Fruit fly (Drosophila melanogaster): ENCODE data around the gene dl.

Gene dl

DNA sequence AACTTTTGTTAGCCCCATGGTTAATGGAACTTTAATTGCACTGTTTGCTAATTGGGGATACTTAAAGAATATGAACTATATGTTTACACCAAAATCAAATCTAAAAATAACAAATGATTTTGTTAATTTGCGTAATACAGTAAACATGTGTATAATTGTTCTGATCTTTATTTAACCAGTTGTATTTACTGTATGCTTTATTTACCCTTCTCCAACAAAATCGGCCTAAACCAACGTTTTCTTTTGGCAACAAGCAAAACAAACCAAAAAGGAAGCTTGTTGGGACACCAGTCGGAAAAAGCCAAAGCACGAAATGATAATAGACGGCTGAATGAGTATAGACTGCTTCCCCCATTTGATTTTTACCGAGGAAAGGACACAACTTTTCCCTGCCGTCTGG, 20.5 kb upstream of the dl start (continued):
- peak; percentile 24 for TF ChIP-seq CG15696 (tag; optimal IDR thresholded peaks at IDR 0.05)
- no peak for TF ChIP-seq CG9437 (GFP tag; optimal IDR thresholded peaks at IDR 0.05)
- peak; percentile 66 for TF ChIP-seq sug (tag; optimal IDR thresholded peaks at IDR 0.05)
- peak; percentile 62 for TF ChIP-seq HmgZ (tag; optimal IDR thresholded peaks at IDR 0.05)
- no peak for TF ChIP-seq vvl (GFP tag; IDR thresholded peaks at IDR 0.05)
- TF ChIP-seq odd (GFP tag; optimal IDR thresholded peaks at IDR 0.05), result no peak
- peak; percentile 75 for TF ChIP-seq Bteb2 (GFP tag; optimal IDR thresholded peaks at IDR 0.05)
- TF ChIP-seq CG4360 (GFP tag; IDR thresholded peaks at IDR 0.05), result no peak
- TF ChIP-seq rib (GFP tag; IDR thresholded peaks at IDR 0.05), result peak; percentile 87
- TF ChIP-seq CG16779 (GFP tag; IDR thresholded peaks at IDR 0.05), result no peak
- TF ChIP-seq B-H2 (GFP tag; optimal IDR thresholded peaks at IDR 0.05), result peak; percentile 89
- peak; percentile 86 for TF ChIP-seq CG15514 (GFP tag; optimal IDR thresholded peaks at IDR 0.05)
- TF ChIP-seq dpn (GFP tag; optimal IDR thresholded peaks at IDR 0.05), result peak in 1 of 2 experiments; percentile 80
- peak; percentile 57 for TF ChIP-seq CG34376 (GFP tag; optimal IDR thresholded peaks at IDR 0.05)
- no peak for TF ChIP-seq Bgb (GFP tag; IDR thresholded peaks at IDR 0.05; ENCODE audit: partially characterized antibody)
- TF ChIP-seq CG2120 (GFP tag; optimal IDR thresholded peaks at IDR 0.05), result peak; percentile 83
- no peak for TF ChIP-seq Trl (optimal IDR thresholded peaks at IDR 0.05)
- peak; percentile 74 for TF ChIP-seq Trl (GFP tag; optimal IDR thresholded peaks at IDR 0.05)
- TF ChIP-seq bcd (GFP tag; optimal IDR thresholded peaks at IDR 0.05), result peak; percentile 55
- peak in 1 of 2 experiments; percentile 27 for TF ChIP-seq chif (GFP tag; optimal IDR thresholded peaks at IDR 0.05)
- peak; percentile 66 for TF ChIP-seq eyg (GFP tag; optimal IDR thresholded peaks at IDR 0.05)
- no peak for TF ChIP-seq CG12236 (GFP tag; optimal IDR thresholded peaks at IDR 0.05)
- peak in 1 of 2 experiments; percentile 6 for TF ChIP-seq insv (GFP tag; optimal IDR thresholded peaks at IDR 0.05)
- TF ChIP-seq CG13287 (GFP tag; IDR thresholded peaks at IDR 0.05; ENCODE audit: partially characterized antibody), result no peak
- no peak for TF ChIP-seq psq (GFP tag; optimal IDR thresholded peaks at IDR 0.05)
- peak; percentile 73 for TF ChIP-seq CG6683 (GFP tag; optimal IDR thresholded peaks at IDR 0.05)
- peak; percentile 83; the same call in 2 of the 3 replicates for TF ChIP-seq Dbx (GFP tag; IDR thresholded peaks at IDR 0.05)
- TF ChIP-seq her (GFP tag; optimal IDR thresholded peaks at IDR 0.05), result peak; percentile 49
- TF ChIP-seq D (optimal IDR thresholded peaks at IDR 0.05), result no peak
- TF ChIP-seq D (GFP tag; optimal IDR thresholded peaks at IDR 0.05), result no peak
- no peak for TF ChIP-seq row (GFP tag; IDR thresholded peaks at IDR 0.05)
- TF ChIP-seq unpg (GFP tag; optimal IDR thresholded peaks at IDR 0.05), result peak; percentile 54
- no peak for TF ChIP-seq Elba2 (GFP tag; optimal IDR thresholded peaks at IDR 0.05)
- TF ChIP-seq MBD-R2 (GFP tag; IDR thresholded peaks at IDR 0.05), result no peak
- TF ChIP-seq CG30403 (GFP tag; optimal IDR thresholded peaks at IDR 0.05), result no peak
- peak; percentile 72 for TF ChIP-seq CG10209 (GFP tag; optimal IDR thresholded peaks at IDR 0.05)
- TF ChIP-seq Bdp1 (GFP tag; optimal IDR thresholded peaks at IDR 0.05), result peak; percentile 35
- TF ChIP-seq CG7928 (GFP tag; optimal IDR thresholded peaks at IDR 0.05), result peak; percentile 44
- TF ChIP-seq CG10267 (tag; optimal IDR thresholded peaks at IDR 0.05), result no peak
- peak; percentile 19; the same call in 1 of the 3 replicates for TF ChIP-seq B-H1 (GFP tag; IDR thresholded peaks at IDR 0.05)
- TF ChIP-seq CG6813 (GFP tag; optimal IDR thresholded peaks at IDR 0.05), result peak; percentile 85
- peak; percentile 7 for TF ChIP-seq kay (GFP tag; optimal IDR thresholded peaks at IDR 0.05)
- no peak for TF ChIP-seq knrl (GFP tag; IDR thresholded peaks at IDR 0.05; ENCODE audit: partially characterized antibody)
- peak; percentile 60 for TF ChIP-seq NfI (GFP tag; optimal IDR thresholded peaks at IDR 0.05)
- peak; percentile 79 for TF ChIP-seq CG13894 (tag; optimal IDR thresholded peaks at IDR 0.05)
- peak; percentile 95 for TF ChIP-seq lab (GFP tag; optimal IDR thresholded peaks at IDR 0.05)
- TF ChIP-seq slp2 (GFP tag; optimal IDR thresholded peaks at IDR 0.05), result no peak
- TF ChIP-seq CG17186 (GFP tag; optimal IDR thresholded peaks at IDR 0.05), result no peak
- TF ChIP-seq Fer2 (tag; optimal IDR thresholded peaks at IDR 0.05), result peak; percentile 74
- TF ChIP-seq CG9727 (GFP tag; optimal IDR thresholded peaks at IDR 0.05), result peak; percentile 55
- peak; percentile 77 for TF ChIP-seq CG6765 (GFP tag; optimal IDR thresholded peaks at IDR 0.05)
